Worm (Caenorhabditis elegans): ENCODE results near the gene R04A9.6.

The R04A9.6 gene

ce11 chrX:402951-403350 is 5.6 kb downstream of the R04A9.6 start:
- no peak for TF ChIP-seq dao-5 (tag; optimal IDR thresholded peaks at IDR 0.05)
- no peak for TF ChIP-seq him-1 (tag; optimal IDR thresholded peaks at IDR 0.05)
- no peak for TF ChIP-seq W03F9.2 (tag; optimal IDR thresholded peaks at IDR 0.05)

- no peak for TF ChIP-seq him-1 (tag; optimal IDR thresholded peaks at IDR 0.05)
- no peak for TF ChIP-seq W03F9.2 (tag; optimal IDR thresholded peaks at IDR 0.05)
- no peak for TF ChIP-seq dao-5 (tag; optimal IDR thresholded peaks at IDR 0.05)
Measured at ce11 chrX:404597-404996, 7.2 kb downstream of the R04A9.6 start, which contains the start of gene R04A9.1. TSS of gene R04A9.1 (plus strand) at chrX:404897.

- TF ChIP-seq him-1 (tag; optimal IDR thresholded peaks at IDR 0.05) (peak; percentile 92), W03F9.2 (tag; optimal IDR thresholded peaks at IDR 0.05) (peak; percentile 68), dao-5 (tag; optimal IDR thresholded peaks at IDR 0.05) (peak; percentile 79)
Measured at ce11 chrX:410073-410572, 12.8 kb downstream of the R04A9.6 start.

ce11 chrX:421407-421784 is 24.0 kb downstream of the R04A9.6 start, which contains the start of gene col-19:
TSS of gene col-19 (plus strand) at chrX:421707.
- TF ChIP-seq him-1 (tag; optimal IDR thresholded peaks at IDR 0.05), result no peak
- no peak for TF ChIP-seq W03F9.2 (tag; optimal IDR thresholded peaks at IDR 0.05)
- no peak for TF ChIP-seq dao-5 (tag; optimal IDR thresholded peaks at IDR 0.05)

ce11 chrX:421785-422657 is 24.7 kb downstream of the R04A9.6 start:
- TF ChIP-seq him-1 (tag; optimal IDR thresholded peaks at IDR 0.05) (no peak), W03F9.2 (tag; optimal IDR thresholded peaks at IDR 0.05) (no peak), dao-5 (tag; optimal IDR thresholded peaks at IDR 0.05) (no peak)

ce11 chrX:423757-424156 is 26.4 kb downstream of the R04A9.6 start:
- TF ChIP-seq him-1 (tag; optimal IDR thresholded peaks at IDR 0.05), result no peak
- TF ChIP-seq W03F9.2 (tag; optimal IDR thresholded peaks at IDR 0.05), result no peak
- TF ChIP-seq dao-5 (tag; optimal IDR thresholded peaks at IDR 0.05), result no peak

ce11 chrX:425535-425934 is 28.2 kb downstream of the R04A9.6 start, which contains the start of gene ZK1193.2:
TSS of gene ZK1193.2 (minus strand) at chrX:425635.
- no peak for TF ChIP-seq dao-5 (tag; optimal IDR thresholded peaks at IDR 0.05)
- no peak for TF ChIP-seq W03F9.2 (tag; optimal IDR thresholded peaks at IDR 0.05)
- no peak for TF ChIP-seq him-1 (tag; optimal IDR thresholded peaks at IDR 0.05)

ce11 chrX:431596-431995 is 34.2 kb downstream of the R04A9.6 start:
- TF ChIP-seq W03F9.2 (tag; optimal IDR thresholded peaks at IDR 0.05), result no peak

- no peak for TF ChIP-seq him-1 (tag; optimal IDR thresholded peaks at IDR 0.05)
- no peak for TF ChIP-seq dao-5 (tag; optimal IDR thresholded peaks at IDR 0.05)
- no peak for TF ChIP-seq W03F9.2 (tag; optimal IDR thresholded peaks at IDR 0.05)
Measured at ce11 chrX:433029-433693, 35.8 kb downstream of the R04A9.6 start.

- TF ChIP-seq dao-5 (tag; optimal IDR thresholded peaks at IDR 0.05), result no peak
- TF ChIP-seq him-1 (tag; optimal IDR thresholded peaks at IDR 0.05), result no peak
- no peak for TF ChIP-seq W03F9.2 (tag; optimal IDR thresholded peaks at IDR 0.05)
Measured at ce11 chrX:433747-434146, 36.4 kb downstream of the R04A9.6 start, which contains the start of gene dve-1. TSS of gene dve-1 (minus strand) at chrX:433812.

- TF ChIP-seq him-1 (tag; optimal IDR thresholded peaks at IDR 0.05), result no peak
- TF ChIP-seq dao-5 (tag; optimal IDR thresholded peaks at IDR 0.05), result no peak
- TF ChIP-seq W03F9.2 (tag; optimal IDR thresholded peaks at IDR 0.05), result no peak
Measured at ce11 chrX:438396-438795, 41.0 kb downstream of the R04A9.6 start.

ce11 chrX:439031-439430 is 41.7 kb downstream of the R04A9.6 start:
- TF ChIP-seq him-1 (tag; optimal IDR thresholded peaks at IDR 0.05), result no peak
- no peak for TF ChIP-seq W03F9.2 (tag; optimal IDR thresholded peaks at IDR 0.05)
- TF ChIP-seq dao-5 (tag; optimal IDR thresholded peaks at IDR 0.05), result no peak

ce11 chrX:440420-440819 is 43.1 kb downstream of the R04A9.6 start:
- TF ChIP-seq dao-5 (tag; optimal IDR thresholded peaks at IDR 0.05) (no peak), him-1 (tag; optimal IDR thresholded peaks at IDR 0.05) (no peak)

ce11 chrX:449820-450219 is 52.5 kb downstream of the R04A9.6 start, which contains the start of gene F52D1.2:
TSS of gene F52D1.2 (minus strand) at chrX:450212.
- TF ChIP-seq dao-5 (tag; optimal IDR thresholded peaks at IDR 0.05) (no peak), him-1 (tag; optimal IDR thresholded peaks at IDR 0.05) (no peak), W03F9.2 (tag; optimal IDR thresholded peaks at IDR 0.05) (no peak)

All from whole organism, L4/young adult.